Fruit fly (Drosophila melanogaster) whole organism, embryonic: ENCODE measurements around the gene ftz-f1.
A peak's percentile ranks its signal among the peaks of the same experiment; 100 is the strongest.

Experiments used
- ATbp ChIP-seq: fragments of 200-800 bp; sonication (Bioruptor generic); optimal IDR thresholded peaks from 2 replicates; lab custom pipeline; 2017; ENCODE audit warnings: missing biosample characterization, mild to moderate bottlenecking, missing genetic modification characterization, missing genetic modification reagents
- Atf3 ChIP-seq: fragments of 200-800 bp; sonication (Bioruptor generic); optimal IDR thresholded peaks from 3 replicates; lab custom pipeline; 2016; ENCODE audit warnings: missing biosample characterization, missing genetic modification characterization
- Awh ChIP-seq: fragments of 200-800 bp; sonication (Bioruptor generic); IDR thresholded peaks from 2 replicates; pipeline ENCODE4, ENCODE4 v1.3.6; 2022; ENCODE audit warnings: missing biosample characterization, missing genetic modification characterization
- CG10565 ChIP-seq: fragments of 200-800 bp; sonication (Bioruptor generic); optimal IDR thresholded peaks from 3 replicates; lab custom pipeline; 2016; ENCODE audit warnings: missing biosample characterization, mild to moderate bottlenecking, missing genetic modification characterization
- CG12155 ChIP-seq: fragments of 200-800 bp; sonication (Bioruptor generic); optimal IDR thresholded peaks from 3 replicates; lab custom pipeline; 2016; ENCODE audit warnings: missing biosample characterization, missing genetic modification characterization
- CG13894 ChIP-seq: fragments of 200-800 bp; sonication (Bioruptor generic); optimal IDR thresholded peaks from 3 replicates; lab custom pipeline; 2018; ENCODE audit warnings: missing biosample characterization, mild to moderate bottlenecking, missing genetic modification characterization, moderate library complexity
- CG14860 ChIP-seq: fragments of 200-800 bp; sonication (Bioruptor generic); IDR thresholded peaks from 3 replicates; pipeline ENCODE4 v1.3.6; 2022; ENCODE audit warnings: missing biosample characterization, missing genetic modification characterization; ENCODE audit not compliant: partially characterized antibody
- CG17361 ChIP-seq: fragments of 200-800 bp; sonication (Bioruptor generic); IDR thresholded peaks from 3 replicates; pipeline ENCODE4 v1.3.6; 2022; ENCODE audit warnings: missing biosample characterization, missing genetic modification characterization
- CG2129 ChIP-seq: fragments of 200-800 bp; sonication (Bioruptor generic); IDR thresholded peaks from 2 replicates; pipeline ENCODE4 v1.3.6; 2022; ENCODE audit warnings: missing biosample characterization, missing genetic modification characterization; ENCODE audit not compliant: partially characterized antibody
- CG34422 ChIP-seq: fragments of 200-800 bp; sonication (Bioruptor generic); IDR thresholded peaks from 3 replicates; pipeline ENCODE4 v1.3.6; 2022; ENCODE audit warnings: missing biosample characterization, missing genetic modification characterization
- CG3995 ChIP-seq: fragments of 200-800 bp; sonication (Bioruptor generic); optimal IDR thresholded peaks from 3 replicates; lab custom pipeline; 2016; ENCODE audit warnings: missing biosample characterization, missing genetic modification characterization
- CG4328 ChIP-seq: fragments of 200-800 bp; sonication (Bioruptor generic); optimal IDR thresholded peaks from 3 replicates; lab custom pipeline; 2017; ENCODE audit warnings: missing biosample characterization, missing genetic modification reagents, missing genetic modification characterization
- CG4707 ChIP-seq: fragments of 200-800 bp; sonication (Bioruptor generic); optimal IDR thresholded peaks from 2 replicates; lab custom pipeline; 2018; ENCODE audit warnings: missing biosample characterization, mild to moderate bottlenecking, missing genetic modification characterization, moderate library complexity
- CG4730 ChIP-seq: fragments of 200-800 bp; sonication (Bioruptor generic); IDR thresholded peaks from 2 replicates; pipeline ENCODE4 v1.3.6; 2022; ENCODE audit warnings: missing biosample characterization, missing genetic modification characterization
- CG5180 ChIP-seq: fragments of 200-800 bp; sonication (Bioruptor generic); optimal IDR thresholded peaks from 3 replicates; lab custom pipeline; 2017; ENCODE audit warnings: missing biosample characterization, missing genetic modification characterization, mild to moderate bottlenecking, moderate library complexity, missing genetic modification reagents
- CG5245 ChIP-seq: fragments of 200-800 bp; sonication (Bioruptor generic); optimal IDR thresholded peaks from 3 replicates; lab custom pipeline; 2016; ENCODE audit warnings: missing biosample characterization, missing genetic modification characterization
- CG5953 ChIP-seq: fragments of 200-800 bp; sonication (Bioruptor generic); IDR thresholded peaks from 2 replicates; pipeline ENCODE4 v1.3.6; 2022; ENCODE audit warnings: missing biosample characterization, missing genetic modification characterization
- CG6175 ChIP-seq: fragments of 200-800 bp; sonication (Bioruptor generic); IDR thresholded peaks from 3 replicates; pipeline ENCODE4 v1.3.6; 2022; ENCODE audit warnings: missing biosample characterization, missing genetic modification characterization
- CG6272 ChIP-seq: fragments of 200-800 bp; sonication (Bioruptor generic); IDR thresholded peaks from 2 replicates; pipeline ENCODE4 v1.3.6; 2022; ENCODE audit warnings: missing biosample characterization, missing genetic modification characterization
- CTCF ChIP-seq: fragments of 200-800 bp; sonication (Bioruptor generic); optimal IDR thresholded peaks from 2 replicates; lab custom pipeline; 2017; ENCODE audit warnings: missing biosample characterization, mild to moderate bottlenecking, missing genetic modification characterization, moderate library complexity
- CoRest ChIP-seq: fragments of 200-800 bp; sonication (Bioruptor generic); optimal IDR thresholded peaks from 3 replicates; lab custom pipeline; 2018; ENCODE audit warnings: missing biosample characterization, mild to moderate bottlenecking, missing genetic modification characterization, moderate library complexity
- D19B ChIP-seq: fragments of 200-800 bp; sonication (Bioruptor generic); optimal IDR thresholded peaks from 2 replicates; lab custom pipeline; 2017; ENCODE audit warnings: missing biosample characterization, mild to moderate bottlenecking, missing genetic modification characterization
- Dbx ChIP-seq: fragments of 200-800 bp; sonication (Bioruptor generic); IDR thresholded peaks from 3 replicates; pipeline ENCODE4 v1.3.6; 2022; ENCODE audit warnings: missing biosample characterization, missing genetic modification characterization
- Dll ChIP-seq: fragments of 200-800 bp; sonication (Bioruptor generic); IDR thresholded peaks from 4 replicates; pipeline ENCODE4 v1.3.6; 2022; ENCODE audit warnings: missing biosample characterization, missing genetic modification characterization; ENCODE audit not compliant: partially characterized antibody
- E2f2 ChIP-seq: fragments of 200-800 bp; sonication (Bioruptor generic); IDR thresholded peaks from 2 replicates; pipeline ENCODE4 v1.3.6; 2022; ENCODE audit warnings: missing biosample characterization, missing genetic modification characterization
- H2.0 ChIP-seq: fragments of 200-800 bp; sonication (Bioruptor generic); IDR thresholded peaks from 2 replicates; pipeline ENCODE4 v1.3.6; 2022; ENCODE audit warnings: missing biosample characterization, missing genetic modification characterization
- HLH54F ChIP-seq: fragments of 200-800 bp; sonication (Bioruptor generic); optimal IDR thresholded peaks from 3 replicates; lab custom pipeline; 2016; ENCODE audit warnings: missing biosample characterization, missing genetic modification characterization
- MTF-1 ChIP-seq: fragments of 200-800 bp; sonication (Bioruptor generic); optimal IDR thresholded peaks from 2 replicates; lab custom pipeline; 2018; ENCODE audit warnings: missing biosample characterization, mild to moderate bottlenecking, missing genetic modification characterization, borderline replicate concordance
- NfI ChIP-seq: fragments of 200-800 bp; sonication (Bioruptor generic); optimal IDR thresholded peaks from 3 replicates; lab custom pipeline; 2018; ENCODE audit warnings: missing biosample characterization, mild to moderate bottlenecking, missing genetic modification characterization, moderate library complexity
- Scr ChIP-seq: fragments of 200-800 bp; sonication (Bioruptor generic); IDR thresholded peaks from 2 replicates; pipeline ENCODE4 v1.3.6; 2022; ENCODE audit warnings: missing biosample characterization, missing genetic modification characterization; ENCODE audit not compliant: partially characterized antibody
- Sry-β ChIP-seq: fragments of 200-800 bp; sonication (Bioruptor generic); optimal IDR thresholded peaks from 2 replicates; lab custom pipeline; 2018; ENCODE audit warnings: missing biosample characterization, mild to moderate bottlenecking, missing genetic modification characterization, moderate library complexity
- Tbp ChIP-seq: fragments of >200 bp; optimal IDR thresholded peaks from 2 replicates; lab custom pipeline; 2018; ENCODE audit warnings: missing biosample characterization, missing genetic modification characterization
- ash1 ChIP-seq: fragments of 200-800 bp; sonication (Bioruptor generic); optimal IDR thresholded peaks from 2 replicates; lab custom pipeline; 2018; ENCODE audit warnings: missing biosample characterization, mild to moderate bottlenecking, missing genetic modification characterization
- ato ChIP-seq: fragments of 200-800 bp; sonication (Bioruptor generic); IDR thresholded peaks from 2 replicates; pipeline ENCODE4 v1.3.6; 2022; ENCODE audit warnings: missing biosample characterization, missing genetic modification characterization; ENCODE audit not compliant: partially characterized antibody
- bbx ChIP-seq: fragments of 200-800 bp; sonication (Bioruptor generic); IDR thresholded peaks from 2 replicates; pipeline ENCODE4 v1.3.6; 2022; ENCODE audit warnings: missing biosample characterization, missing genetic modification characterization; ENCODE audit not compliant: partially characterized antibody
- bcd ChIP-seq: fragments of 200-800 bp; sonication (Bioruptor generic); optimal IDR thresholded peaks from 2 replicates; lab custom pipeline; 2017; ENCODE audit warnings: missing biosample characterization, mild to moderate bottlenecking, missing genetic modification characterization
- bowl ChIP-seq: fragments of 200-800 bp; sonication (Bioruptor generic); IDR thresholded peaks from 2 replicates; pipeline ENCODE4 v1.3.6; 2022; ENCODE audit warnings: missing biosample characterization, missing genetic modification characterization
- ci ChIP-seq: fragments of 200-800 bp; sonication (Bioruptor generic); IDR thresholded peaks from 3 replicates; pipeline ENCODE4 v1.3.6; 2022; ENCODE audit warnings: missing biosample characterization, missing genetic modification characterization
- dan ChIP-seq: fragments of 200-800 bp; sonication (Bioruptor generic); IDR thresholded peaks from 2 replicates; pipeline ENCODE4 v1.3.6; 2022; ENCODE audit warnings: missing biosample characterization, missing genetic modification characterization
- dati ChIP-seq: fragments of 200-800 bp; sonication (Bioruptor generic); IDR thresholded peaks from 2 replicates; pipeline ENCODE4 v1.3.6; 2022; ENCODE audit warnings: missing biosample characterization, missing genetic modification characterization
- esg ChIP-seq: fragments of 200-800 bp; sonication (Bioruptor generic); conservative IDR thresholded peaks from 2 replicates; pipeline ENCODE4 v1.3.6; 2022; ENCODE audit warnings: missing biosample characterization, missing genetic modification characterization
- fd102C ChIP-seq: fragments of 200-800 bp; sonication (Bioruptor generic); optimal IDR thresholded peaks from 2 replicates; lab custom pipeline; 2018; ENCODE audit warnings: missing biosample characterization, mild to moderate bottlenecking, missing genetic modification characterization, moderate library complexity
- hb ChIP-seq: fragments of 200-800 bp; sonication (Bioruptor generic); IDR thresholded peaks from 3 replicates; pipeline ENCODE4 v1.3.6; 2022; ENCODE audit warnings: missing biosample characterization, missing genetic modification characterization; ENCODE audit not compliant: partially characterized antibody
- kah ChIP-seq: fragments of 200-800 bp; sonication (Bioruptor generic); optimal IDR thresholded peaks from 2 replicates; lab custom pipeline; 2018; ENCODE audit warnings: missing biosample characterization, mild to moderate bottlenecking, missing genetic modification characterization
- nmo ChIP-seq: fragments of 200-800 bp; sonication (Bioruptor generic); optimal IDR thresholded peaks from 2 replicates; lab custom pipeline; 2018; ENCODE audit warnings: missing biosample characterization, mild to moderate bottlenecking, missing genetic modification characterization, moderate library complexity
- pho ChIP-seq: fragments of 200-800 bp; sonication (Bioruptor generic); optimal IDR thresholded peaks from 2 replicates; lab custom pipeline; 2016; ENCODE audit warnings: missing biosample characterization, missing genetic modification characterization
- phol ChIP-seq: fragments of 200-800 bp; sonication (Bioruptor generic); optimal IDR thresholded peaks from 3 replicates; lab custom pipeline; 2018; ENCODE audit warnings: missing biosample characterization, mild to moderate bottlenecking, missing genetic modification characterization, moderate library complexity
- slp2 ChIP-seq: fragments of 200-800 bp; sonication (Bioruptor generic); optimal IDR thresholded peaks from 2 replicates; lab custom pipeline; 2016; ENCODE audit warnings: missing biosample characterization, missing genetic modification characterization
- tap ChIP-seq: fragments of 200-800 bp; optimal IDR thresholded peaks from 3 replicates; lab custom pipeline; 2019; ENCODE audit warnings: missing biosample characterization, mild to moderate bottlenecking, missing genetic modification characterization, moderate library complexity
- twi ChIP-seq: fragments of 200-800 bp; optimal IDR thresholded peaks from 2 replicates; lab custom pipeline; 2019; ENCODE audit warnings: missing biosample characterization, mild to moderate bottlenecking, missing genetic modification characterization, moderate library complexity
- wdn ChIP-seq: fragments of 200-800 bp; sonication (Bioruptor generic); IDR thresholded peaks from 2 replicates; pipeline ENCODE4 v1.3.6; 2022; ENCODE audit warnings: missing biosample characterization, missing genetic modification characterization
- zen2 ChIP-seq: fragments of 200-800 bp; sonication (Bioruptor generic); IDR thresholded peaks from 3 replicates; pipeline ENCODE4 v1.3.6; 2022; ENCODE audit warnings: missing biosample characterization, missing genetic modification characterization; ENCODE audit not compliant: partially characterized antibody

The ftz-f1 gene

dm6 chr3L:18828318-18828717 lies 27.2 kb upstream of the ftz-f1 start (continued):
- peak; percentile 63 for TF ChIP-seq ato (GFP tag; lab: Robert Waterston, UW)
- no peak for TF ChIP-seq CG13894 (tag; lab: Kevin White, UChicago)
- no peak for TF ChIP-seq esg (GFP tag; lab: Robert Waterston, UW)
- TF ChIP-seq CG5245 (GFP tag; lab: Kevin White, UChicago) = no peak
- TF ChIP-seq Dbx = no peak
- peak; percentile 99 for TF ChIP-seq kah
- no peak for TF ChIP-seq Sry-β (GFP tag; lab: Kevin White, UChicago)
- no peak for TF ChIP-seq Awh (GFP tag; lab: Robert Waterston, UW)
- peak; percentile 57; the same call in 2 of the 3 replicates for TF ChIP-seq hb
- TF ChIP-seq ci (GFP tag; lab: Robert Waterston, UW) = no peak
- no peak for TF ChIP-seq fd102C (GFP tag; lab: Kevin White, UChicago)
- TF ChIP-seq ATbp (GFP tag; lab: Kevin White, UChicago) = no peak
- no peak for TF ChIP-seq CG4328 (GFP tag; lab: Kevin White, UChicago)
- TF ChIP-seq CG2129 (GFP tag; lab: Robert Waterston, UW) = no peak
- TF ChIP-seq MTF-1 = no peak
- no peak for TF ChIP-seq H2.0
- TF ChIP-seq CG4707 = no peak
- TF ChIP-seq CG5953 (GFP tag; lab: Robert Waterston, UW) = no peak
- TF ChIP-seq Atf3 (GFP tag; lab: Kevin White, UChicago) = no peak
- TF ChIP-seq CG5180 (GFP tag; lab: Kevin White, UChicago) = no peak
- no peak for TF ChIP-seq pho (GFP tag; lab: Kevin White, UChicago)
- TF ChIP-seq CG10565 (GFP tag; lab: Kevin White, UChicago) = no peak
- no peak for TF ChIP-seq bcd (GFP tag; lab: Kevin White, UChicago)
- no peak for TF ChIP-seq zen2 (GFP tag; lab: Robert Waterston, UW)
- peak; percentile 24 for TF ChIP-seq nmo (GFP tag; lab: Kevin White, UChicago)
- no peak for TF ChIP-seq wdn (GFP tag; lab: Robert Waterston, UW)
- no peak for TF ChIP-seq ash1 (GFP tag; lab: Kevin White, UChicago)
- TF ChIP-seq CG12155 (GFP tag; lab: Kevin White, UChicago) = no peak
- TF ChIP-seq CG6175 (GFP tag; lab: Robert Waterston, UW) = no peak
- TF ChIP-seq bbx (GFP tag; lab: Robert Waterston, UW) = peak; percentile 74
- no peak for TF ChIP-seq dati
- no peak for TF ChIP-seq twi
- no peak for TF ChIP-seq CG34422 (GFP tag; lab: Robert Waterston, UW)
- TF ChIP-seq CG3995 (GFP tag; lab: Kevin White, UChicago) = no peak
- no peak for TF ChIP-seq CTCF (GFP tag; lab: Kevin White, UChicago)
- no peak for TF ChIP-seq CG17361 (GFP tag; lab: Robert Waterston, UW)
- TF ChIP-seq CG4730 (GFP tag; lab: Robert Waterston, UW) = no peak
- peak; percentile 98 for TF ChIP-seq E2f2 (GFP tag; lab: Robert Waterston, UW)
- TF ChIP-seq D19B (GFP tag; lab: Kevin White, UChicago) = no peak
- no peak for TF ChIP-seq bowl (GFP tag; lab: Robert Waterston, UW)
- TF ChIP-seq HLH54F (GFP tag; lab: Kevin White, UChicago) = no peak
- peak; percentile 67; the same call in 3 of the 4 replicates for TF ChIP-seq Dll (GFP tag; lab: Robert Waterston, UW)
- no peak for TF ChIP-seq phol (tag; lab: Kevin White, UChicago)
- TF ChIP-seq CoRest = no peak
- TF ChIP-seq dan (GFP tag; lab: Robert Waterston, UW) = no peak
- TF ChIP-seq tap = no peak
- TF ChIP-seq slp2 (GFP tag; lab: Kevin White, UChicago) = no peak
- no peak for TF ChIP-seq CG6272 (GFP tag; lab: Robert Waterston, UW)
- peak; percentile 66 for TF ChIP-seq Scr (GFP tag; lab: Robert Waterston, UW)
- no peak for TF ChIP-seq NfI (GFP tag; lab: Kevin White, UChicago)
- TF ChIP-seq Tbp (GFP tag; lab: Kevin White, UChicago) = no peak
- 0 out of 3 replicates have a peak, but pooled peaks have one; percentile 47 for TF ChIP-seq CG14860
